Fruit fly (Drosophila melanogaster) whole organism, wandering third instar larva: ENCODE data around the gene kkv.

Source experiments
- Abd-B ChIP-seq: fragments of >200 bp; optimal IDR thresholded peaks from 2 replicates; lab custom pipeline; 2017; ENCODE audit warnings: missing biosample characterization, missing genetic modification characterization
- Hr83 ChIP-seq: fragments of 200-300 bp; sonication (Bioruptor generic); optimal IDR thresholded peaks from 2 replicates; lab custom pipeline; 2016; ENCODE audit warnings: missing biosample characterization, mild to moderate bottlenecking, missing genetic modification characterization, moderate library complexity; ENCODE audit not compliant: poor library complexity, severe bottlenecking
- br ChIP-seq: fragments of 200-800 bp; sonication (Bioruptor generic); optimal IDR thresholded peaks from 2 replicates; lab custom pipeline; 2016; ENCODE audit warnings: missing biosample characterization, missing genetic modification characterization
- h ChIP-seq: fragments of 200-800 bp; sonication (Bioruptor generic); optimal IDR thresholded peaks from 3 replicates; lab custom pipeline; 2016; ENCODE audit warnings: missing biosample characterization, mild to moderate bottlenecking, missing genetic modification characterization
- pan ChIP-seq: fragments of >200 bp; optimal IDR thresholded peaks from 2 replicates; lab custom pipeline; 2017
- usp ChIP-seq: fragments of >200 bp; optimal IDR thresholded peaks from 2 replicates; lab custom pipeline; 2017; ENCODE audit warnings: missing biosample characterization, missing genetic modification characterization

DNA sequence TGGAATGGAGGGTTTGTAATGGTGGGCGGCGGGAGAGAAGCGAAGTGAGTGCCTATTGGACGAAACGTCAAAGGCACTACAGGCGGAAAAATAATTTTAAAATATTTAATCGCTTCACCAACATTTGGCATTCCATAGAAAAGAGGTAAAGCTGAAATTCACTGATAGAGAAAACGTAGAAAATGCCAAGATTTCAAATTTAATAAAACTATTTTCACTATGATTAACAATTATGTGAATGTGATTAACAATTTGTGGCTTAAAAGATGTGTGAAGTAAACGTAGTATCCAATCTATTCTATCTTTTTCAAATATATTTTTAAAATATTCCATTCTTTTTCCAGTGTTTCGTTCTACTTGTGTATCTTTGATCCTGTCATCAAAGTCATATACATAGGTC is 3.2 kb downstream of the kkv start:
- TF ChIP-seq br (GFP tag; lab: Kevin White, UChicago) (no peak), pan (no peak), Hr83 (GFP tag; lab: Kevin White, UChicago) (no peak), Abd-B (GFP tag; lab: Kevin White, UChicago) (no peak), h (GFP tag; lab: Kevin White, UChicago) (no peak), usp (no peak)
